Worm (Caenorhabditis elegans): ENCODE measurements around the gene W01B6.5.

ce11 chrIV:10027566-10027965 is 48.4 kb upstream of the W01B6.5 start, which contains the start of gene gipc-2:
- TF ChIP-seq W03F9.2 (tag; optimal IDR thresholded peaks at IDR 0.05) (no peak), him-1 (tag; optimal IDR thresholded peaks at IDR 0.05) (no peak)

Measured in whole organism, L4/young adult.